Worm (Caenorhabditis elegans) whole organism, late embryonic: ENCODE data around the gene Y19D2B.1.

Source experiments
- K02D7.2 ChIP-seq: sonication (generic microtip); optimal IDR thresholded peaks from 2 replicates; lab custom pipeline; 2017; ENCODE audit warnings: mild to moderate bottlenecking, missing genetic modification characterization, missing compliant biosample characterization
- Y22D7AL.16 ChIP-seq: sonication (generic microtip); optimal IDR thresholded peaks from 2 replicates; lab custom pipeline; 2016; ENCODE audit warnings: missing genetic modification characterization, missing compliant biosample characterization
- ahr-1 ChIP-seq: sonication (generic microtip); optimal IDR thresholded peaks from 2 replicates; lab custom pipeline; 2016; ENCODE audit warnings: missing genetic modification characterization, missing compliant biosample characterization
- ama-1 ChIP-seq: fragments of 150-350 bp; optimal IDR thresholded peaks from 2 replicates; lab custom pipeline; 2014
- dve-1 ChIP-seq: sonication (generic microtip); optimal IDR thresholded peaks from 2 replicates; lab custom pipeline; 2017; ENCODE audit warnings: antibody characterized with exemption, mild to moderate bottlenecking, missing genetic modification characterization, missing compliant biosample characterization
- ets-4 ChIP-seq: sonication (generic microtip); optimal IDR thresholded peaks from 2 replicates; lab custom pipeline; 2016; ENCODE audit warnings: missing genetic modification characterization, missing compliant biosample characterization
- madf-2 ChIP-seq: sonication (generic microtip); optimal IDR thresholded peaks from 2 replicates; lab custom pipeline; 2017; ENCODE audit warnings: missing genetic modification characterization, missing compliant biosample characterization
- nfya-1 ChIP-seq: sonication (generic microtip); optimal IDR thresholded peaks from 2 replicates; lab custom pipeline; 2017; ENCODE audit warnings: missing genetic modification characterization, mild to moderate bottlenecking, missing compliant biosample characterization, antibody characterized with exemption, moderate library complexity
- npax-4 ChIP-seq: sonication (generic microtip); optimal IDR thresholded peaks from 2 replicates; lab custom pipeline; 2016; ENCODE audit warnings: missing genetic modification characterization, missing compliant biosample characterization
- pha-2 ChIP-seq: sonication (generic microtip); optimal IDR thresholded peaks from 2 replicates; lab custom pipeline; 2017; ENCODE audit warnings: mild to moderate bottlenecking, missing genetic modification characterization, missing compliant biosample characterization
- pha-4 ChIP-seq: fragments of 150-350 bp; optimal IDR thresholded peaks from 2 replicates; lab custom pipeline; 2018; ENCODE audit warnings: missing biosample characterization, missing genetic modification reagents, missing genetic modification characterization
- unc-55 ChIP-seq: sonication (generic microtip); optimal IDR thresholded peaks from 2 replicates; lab custom pipeline; 2017; ENCODE audit warnings: missing biosample characterization, missing genetic modification reagents, missing genetic modification characterization
- unc-86 ChIP-seq: sonication (generic microtip); optimal IDR thresholded peaks from 2 replicates; lab custom pipeline; 2016; ENCODE audit warnings: missing genetic modification characterization, missing compliant biosample characterization

DNA sequence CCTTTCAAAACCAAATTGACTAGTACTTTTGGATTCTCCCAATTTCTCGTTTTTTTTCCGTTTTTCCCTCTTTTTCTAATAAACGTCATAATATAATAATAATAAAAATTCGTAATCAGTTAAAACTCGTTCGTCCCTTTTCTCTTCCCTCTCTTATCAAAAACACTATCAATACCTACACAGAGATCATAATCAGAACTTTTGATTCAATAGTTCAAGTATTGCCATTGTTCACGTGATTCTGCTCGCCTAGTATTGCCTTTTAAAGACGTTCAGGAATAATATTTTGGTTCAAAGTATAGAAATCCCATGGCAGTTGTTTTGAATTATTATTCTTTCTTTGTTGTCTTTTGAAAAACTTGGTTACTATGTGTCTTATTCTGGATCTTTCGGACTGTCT is 1.9 kb upstream of the Y19D2B.1 start:
- TF ChIP-seq K02D7.2 (tag; lab: Kevin White, UChicago): no peak
- no peak for TF ChIP-seq npax-4 (tag; lab: Kevin White, UChicago)
- no peak for TF ChIP-seq unc-55
- TF ChIP-seq Y22D7AL.16: no peak
- TF ChIP-seq ahr-1: no peak
- no peak for TF ChIP-seq ama-1 (lab: Kevin White, UChicago)
- no peak for TF ChIP-seq ets-4 (tag; lab: Kevin White, UChicago)
- no peak for TF ChIP-seq dve-1 (tag; lab: Kevin White, UChicago)
- no peak for TF ChIP-seq pha-2 (tag; lab: Kevin White, UChicago)
- no peak for TF ChIP-seq unc-86 (tag; lab: Kevin White, UChicago)
- no peak for TF ChIP-seq madf-2 (tag; lab: Kevin White, UChicago)
- no peak for TF ChIP-seq pha-4 (tag; lab: Kevin White, UChicago)
- TF ChIP-seq nfya-1 (tag; lab: Kevin White, UChicago): no peak
